Comparison of ENCODE assay signal across 4 fruit fly cellular contexts in the genomic region with DNA sequence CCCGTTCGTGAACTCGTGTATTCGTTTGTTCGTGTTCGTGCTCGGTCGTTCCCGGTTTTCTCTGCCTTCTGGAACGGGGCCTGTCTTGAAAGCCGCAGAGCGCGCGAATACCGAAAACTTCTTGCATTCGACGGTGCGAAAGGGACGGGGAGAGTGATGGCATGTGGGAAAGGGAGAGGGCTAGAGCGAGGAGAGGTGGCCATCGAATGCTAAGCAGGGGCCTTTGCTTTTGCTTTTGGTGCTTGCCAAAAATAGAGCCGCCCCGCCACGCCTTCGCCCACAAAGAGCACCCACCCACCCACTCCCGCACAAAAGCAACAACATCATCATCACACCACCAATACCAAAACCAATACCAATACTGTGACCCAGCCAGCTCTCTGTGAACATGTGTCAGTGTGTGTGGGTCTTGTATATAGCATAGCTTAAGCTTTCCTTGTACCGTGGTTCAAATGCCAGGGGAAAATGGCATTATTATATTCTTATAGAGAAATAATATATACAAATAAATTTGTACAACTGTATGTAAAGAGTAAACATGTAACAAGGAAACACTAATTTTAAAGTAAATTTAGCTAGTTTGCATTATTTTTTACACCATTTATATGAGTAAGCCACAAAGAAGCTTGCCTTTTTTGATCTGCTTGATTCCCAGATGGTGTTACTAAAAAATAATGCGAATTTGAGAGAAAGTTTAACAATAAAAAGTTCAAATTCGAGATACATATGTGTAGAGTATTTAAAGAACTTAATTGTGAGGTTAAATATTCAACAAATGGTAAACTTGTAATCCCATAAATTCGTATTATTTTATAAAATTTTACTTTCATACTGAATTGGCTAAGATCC.
A peak's percentile ranks its signal among the peaks of the same experiment; 100 is the strongest.
TF ChIP-seq lines count a peak whose summit lies in the region.

A gene (minus strand): TSS at position 20 of the 849 bp plus-strand sequence.

TF ChIP-seq in whole organism, adult, 20 proteins besides CTCF, POLR2A, EP300 and RAD21 (continued from another document):
- peak; percentile 20 for TF ChIP-seq CG1620 (GFP tag; optimal IDR thresholded peaks at IDR 0.05; lab: Kevin White, UChicago)
- peak; percentile 20 for TF ChIP-seq bab1 (GFP tag; optimal IDR thresholded peaks at IDR 0.05; lab: Kevin White, UChicago)
- no peak for TF ChIP-seq cnc (optimal IDR thresholded peaks at IDR 0.05; lab: Kevin White, UChicago)
- TF ChIP-seq ovo (GFP tag; optimal IDR thresholded peaks at IDR 0.05; lab: Kevin White, UChicago), result no peak
- TF ChIP-seq CG7101 (tag; optimal IDR thresholded peaks at IDR 0.05; lab: Kevin White, UChicago), result peak; percentile 44

TF ChIP-seq in whole organism, embryonic, 481 proteins besides CTCF, POLR2A, EP300 and RAD21 (continued from another document and continues in another):
- TF ChIP-seq zfh1 (GFP tag; IDR thresholded peaks at IDR 0.05; lab: Robert Waterston, UW), result peak; percentile 27; the same call in 1 of the 3 replicates
- TF ChIP-seq CG12155 (GFP tag; optimal IDR thresholded peaks at IDR 0.05; lab: Kevin White, UChicago), result peak; percentile 40
- TF ChIP-seq gem (tag; optimal IDR thresholded peaks at IDR 0.05; lab: Kevin White, UChicago), result peak; percentile 90
- no peak; the same call in 1 of the 2 replicates for TF ChIP-seq chm (GFP tag; IDR thresholded peaks at IDR 0.05; lab: Robert Waterston, UW)
- TF ChIP-seq CG42726 (GFP tag; IDR thresholded peaks at IDR 0.05; lab: Robert Waterston, UW; ENCODE audit: partially characterized antibody), result no peak
- TF ChIP-seq kni (GFP tag; optimal IDR thresholded peaks at IDR 0.05; lab: Kevin White, UChicago), result no peak
- TF ChIP-seq CG12744 (GFP tag; optimal IDR thresholded peaks at IDR 0.05; lab: Kevin White, UChicago), result peak; percentile 51
- TF ChIP-seq CG7786 (GFP tag; optimal IDR thresholded peaks at IDR 0.05; lab: Kevin White, UChicago), result peak; percentile 45
- peak; percentile 14; the same call in 1 of the 2 replicates for TF ChIP-seq CG10321 (GFP tag; IDR thresholded peaks at IDR 0.05; lab: Robert Waterston, UW)
- 0 out of 2 replicates have a peak, but pooled peaks have one; percentile 40 for TF ChIP-seq CG32532 (GFP tag; IDR thresholded peaks at IDR 0.05; lab: Robert Waterston, UW)
- TF ChIP-seq aop (GFP tag; IDR thresholded peaks at IDR 0.05; lab: Robert Waterston, UW), result no peak
- TF ChIP-seq unpg (GFP tag; optimal IDR thresholded peaks at IDR 0.05; lab: Kevin White, UChicago), result peak; percentile 56
- TF ChIP-seq sc (optimal IDR thresholded peaks at IDR 0.05; lab: Kevin White, UChicago), result no peak
- peak; percentile 87 for TF ChIP-seq sc (GFP tag; optimal IDR thresholded peaks at IDR 0.05; lab: Kevin White, UChicago)
- TF ChIP-seq ftz-f1 (GFP tag; optimal IDR thresholded peaks at IDR 0.05; lab: Kevin White, UChicago), result no peak
- TF ChIP-seq Hey (tag; optimal IDR thresholded peaks at IDR 0.05; lab: Kevin White, UChicago), result no peak
- peak; percentile 92 for TF ChIP-seq CG2678 (tag; optimal IDR thresholded peaks at IDR 0.05; lab: Kevin White, UChicago)
- peak; percentile 46 for TF ChIP-seq sd (tag; optimal IDR thresholded peaks at IDR 0.05; lab: Kevin White, UChicago)
- no peak for TF ChIP-seq Rx (GFP tag; IDR thresholded peaks at IDR 0.05; lab: Robert Waterston, UW)
- TF ChIP-seq odd (GFP tag; optimal IDR thresholded peaks at IDR 0.05; lab: Kevin White, UChicago), result peak; percentile 86
- TF ChIP-seq CG33557 (GFP tag; optimal IDR thresholded peaks at IDR 0.05; lab: Kevin White, UChicago), result peak; percentile 78
- TF ChIP-seq CG15011 (GFP tag; optimal IDR thresholded peaks at IDR 0.05; lab: Kevin White, UChicago), result peak; percentile 70
- TF ChIP-seq kah (GFP tag; optimal IDR thresholded peaks at IDR 0.05; lab: Kevin White, UChicago), result peak; percentile 34
- no peak for TF ChIP-seq sens-2 (GFP tag; IDR thresholded peaks at IDR 0.05; lab: Robert Waterston, UW)
- no peak for TF ChIP-seq B-H2 (GFP tag; optimal IDR thresholded peaks at IDR 0.05; lab: Kevin White, UChicago)
- no peak for TF ChIP-seq sim (GFP tag; IDR thresholded peaks at IDR 0.05; lab: Robert Waterston, UW)
- TF ChIP-seq CG18764 (GFP tag; optimal IDR thresholded peaks at IDR 0.05; lab: Kevin White, UChicago), result peak; percentile 61
- TF ChIP-seq esg (GFP tag; conservative IDR thresholded peaks at IDR 0.05; lab: Robert Waterston, UW), result peak; percentile 51; the same call in 1 of the 2 replicates
- TF ChIP-seq YL-1 (GFP tag; optimal IDR thresholded peaks at IDR 0.05; lab: Kevin White, UChicago), result peak; percentile 49
- TF ChIP-seq Med (GFP tag; lab: Kevin White, UChicago), result peak; percentile 66
- no peak for TF ChIP-seq pnt (GFP tag; optimal IDR thresholded peaks at IDR 0.05; lab: Kevin White, UChicago)
- no peak for TF ChIP-seq sqz (GFP tag; optimal IDR thresholded peaks at IDR 0.05; lab: Kevin White, UChicago)
- peak; percentile 37 for TF ChIP-seq CG18011 (GFP tag; optimal IDR thresholded peaks at IDR 0.05; lab: Kevin White, UChicago)
- peak; percentile 81 for TF ChIP-seq org-1 (GFP tag; optimal IDR thresholded peaks at IDR 0.05; lab: Kevin White, UChicago)
- TF ChIP-seq B-H1 (GFP tag; IDR thresholded peaks at IDR 0.05; lab: Robert Waterston, UW), result peak; percentile 13; the same call in 2 of the 3 replicates
- TF ChIP-seq ab (GFP tag; optimal IDR thresholded peaks at IDR 0.05; lab: Kevin White, UChicago), result no peak
- TF ChIP-seq chinmo (GFP tag; IDR thresholded peaks at IDR 0.05; lab: Robert Waterston, UW; ENCODE audit: partially characterized antibody), result peak; percentile 61; the same call in 1 of the 4 replicates
- TF ChIP-seq fd64A (GFP tag; optimal IDR thresholded peaks at IDR 0.05; lab: Kevin White, UChicago), result no peak

TF ChIP-seq in whole organism, prepupa, 60 proteins besides CTCF, POLR2A, EP300 and RAD21 (continued from another document and continues in another):
- TF ChIP-seq OdsH (GFP tag; optimal IDR thresholded peaks at IDR 0.05; lab: Kevin White, UChicago) (peak; percentile 81), fd85E (GFP tag; optimal IDR thresholded peaks at IDR 0.05; lab: Kevin White, UChicago) (no peak), CG7368 (GFP tag; optimal IDR thresholded peaks at IDR 0.05; lab: Kevin White, UChicago) (peak; percentile 41), CG6163 (GFP tag; IDR thresholded peaks at IDR 0.05; lab: Robert Waterston, UW) (no peak; the same call in 2 of the 3 replicates), vri (GFP tag; optimal IDR thresholded peaks at IDR 0.05; lab: Kevin White, UChicago) (no peak), Hr38 (GFP tag; optimal IDR thresholded peaks at IDR 0.05; lab: Kevin White, UChicago) (no peak), Eip93F (GFP tag; optimal IDR thresholded peaks at IDR 0.05; lab: Kevin White, UChicago) (no peak), CG10669 (GFP tag; optimal IDR thresholded peaks at IDR 0.05; lab: Kevin White, UChicago) (peak; percentile 75), CG6792 (GFP tag; optimal IDR thresholded peaks at IDR 0.05; lab: Kevin White, UChicago) (peak; percentile 68), esn (GFP tag; optimal IDR thresholded peaks at IDR 0.05; lab: Kevin White, UChicago) (peak; percentile 87), Eip78C (GFP tag; lab: Kevin White, UChicago) (peak; percentile 95), Hr39 (GFP tag; optimal IDR thresholded peaks at IDR 0.05; lab: Kevin White, UChicago) (peak; percentile 67), cyc (GFP tag; optimal IDR thresholded peaks at IDR 0.05; lab: Kevin White, UChicago) (peak; percentile 62), CG6276 (GFP tag; optimal IDR thresholded peaks at IDR 0.05; lab: Kevin White, UChicago) (peak; percentile 88), Gug (GFP tag; IDR thresholded peaks at IDR 0.05; lab: Robert Waterston, UW) (peak; percentile 33), CG10631 (GFP tag; optimal IDR thresholded peaks at IDR 0.05; lab: Kevin White, UChicago) (peak; percentile 78), CG34406 (GFP tag; optimal IDR thresholded peaks at IDR 0.05; lab: Kevin White, UChicago) (peak; percentile 73), Ets96B (tag; optimal IDR thresholded peaks at IDR 0.05; lab: Kevin White, UChicago) (peak; percentile 68), Sox102F (GFP tag; optimal IDR thresholded peaks at IDR 0.05; lab: Kevin White, UChicago) (peak; percentile 78), CG3032 (tag; optimal IDR thresholded peaks at IDR 0.05; lab: Kevin White, UChicago) (peak; percentile 75), CG8319 (GFP tag; optimal IDR thresholded peaks at IDR 0.05; lab: Kevin White, UChicago) (peak; percentile 56), CG1621 (tag; optimal IDR thresholded peaks at IDR 0.05; lab: Kevin White, UChicago) (no peak), eg (GFP tag; IDR thresholded peaks at IDR 0.05; lab: Robert Waterston, UW) (peak; percentile 27; the same call in 1 of the 3 replicates), CG11762 (GFP tag; optimal IDR thresholded peaks at IDR 0.05; lab: Kevin White, UChicago; ENCODE audit: insufficient read depth) (peak; percentile 67), Sox14 (GFP tag; optimal IDR thresholded peaks at IDR 0.05; lab: Kevin White, UChicago) (peak; percentile 79), CG15336 (GFP tag; IDR thresholded peaks at IDR 0.05; lab: Robert Waterston, UW) (peak; percentile 49), CG8119 (GFP tag; IDR thresholded peaks at IDR 0.05; lab: Robert Waterston, UW) (peak; percentile 55; the same call in 2 of the 3 replicates), fd59A (GFP tag; optimal IDR thresholded peaks at IDR 0.05; lab: Kevin White, UChicago) (peak; percentile 74), CG16779 (tag; optimal IDR thresholded peaks at IDR 0.05; lab: Kevin White, UChicago) (peak; percentile 45), lz (GFP tag; optimal IDR thresholded peaks at IDR 0.05; lab: Kevin White, UChicago) (peak; percentile 80), Hr4 (GFP tag; optimal IDR thresholded peaks at IDR 0.05; lab: Kevin White, UChicago) (peak; percentile 82), CG6854 (GFP tag; optimal IDR thresholded peaks at IDR 0.05; lab: Kevin White, UChicago) (no peak), CG11902 (GFP tag; optimal IDR thresholded peaks at IDR 0.05; lab: Kevin White, UChicago) (peak; percentile 65), Lpt (GFP tag; optimal IDR thresholded peaks at IDR 0.05; lab: Kevin White, UChicago) (peak; percentile 46), pdm3 (GFP tag; optimal IDR thresholded peaks at IDR 0.05; lab: Kevin White, UChicago) (peak; percentile 77), Ets21C (GFP tag; optimal IDR thresholded peaks at IDR 0.05; lab: Kevin White, UChicago) (peak; percentile 49), Sox15 (GFP tag; optimal IDR thresholded peaks at IDR 0.05; lab: Kevin White, UChicago) (peak; percentile 76), CG9139 (GFP tag; optimal IDR thresholded peaks at IDR 0.05; lab: Kevin White, UChicago) (peak; percentile 37), Smox (GFP tag; optimal IDR thresholded peaks at IDR 0.05; lab: Kevin White, UChicago) (peak; percentile 77), dac (GFP tag; optimal IDR thresholded peaks at IDR 0.05; lab: Kevin White, UChicago) (peak; percentile 45), net (GFP tag; optimal IDR thresholded peaks at IDR 0.05; lab: Kevin White, UChicago) (peak; percentile 75)

TF ChIP-seq in whole organism, pupa, 21 proteins besides CTCF, POLR2A, EP300 and RAD21 (continued from another document):
- peak; percentile 19 for TF ChIP-seq CG13204 (GFP tag; optimal IDR thresholded peaks at IDR 0.05; lab: Kevin White, UChicago)
- TF ChIP-seq Snoo (tag; optimal IDR thresholded peaks at IDR 0.05; lab: Kevin White, UChicago), result peak; percentile 70
- TF ChIP-seq D1 (tag; optimal IDR thresholded peaks at IDR 0.05; lab: Kevin White, UChicago), result peak; percentile 28
TF ChIP-seq in whole organism, pupa: peak in this region for 15.
